Fruit fly (Drosophila melanogaster): ENCODE results near the gene Osi16.

Gene Osi16

DNA sequence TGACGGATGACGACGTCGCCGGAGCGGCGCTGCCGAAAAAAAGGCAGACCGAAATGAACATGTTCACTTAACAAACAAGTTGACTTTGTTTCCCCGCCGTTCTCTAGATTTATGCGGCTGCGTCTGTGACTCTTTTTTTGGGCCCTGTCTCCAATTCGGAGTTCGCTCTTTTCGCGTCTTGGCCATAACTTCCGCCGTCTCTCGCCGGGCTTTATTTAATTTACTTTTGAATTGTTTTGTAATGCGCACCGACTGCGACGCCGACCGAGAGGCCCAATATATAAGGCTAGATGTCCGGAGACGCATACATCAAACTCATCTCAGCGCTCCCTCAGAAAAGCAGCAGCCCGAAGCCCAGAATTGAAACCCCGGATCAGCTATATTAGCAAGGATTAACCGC, 6.2 kb upstream of the Osi16 start, which contains the start of gene Osi14:
Osi14 (plus strand) TSS at position 301 of the 400 bp plus-strand sequence.
- no peak for TF ChIP-seq Myc (optimal IDR thresholded peaks at IDR 0.05)
- no peak for TF ChIP-seq ttk (optimal IDR thresholded peaks at IDR 0.05)
- TF ChIP-seq insv (optimal IDR thresholded peaks at IDR 0.05), result no peak
- no peak for TF ChIP-seq h (optimal IDR thresholded peaks at IDR 0.05)
- TF ChIP-seq Sin3A (optimal IDR thresholded peaks at IDR 0.05), result no peak
- no peak for TF ChIP-seq psq (optimal IDR thresholded peaks at IDR 0.05)

DNA sequence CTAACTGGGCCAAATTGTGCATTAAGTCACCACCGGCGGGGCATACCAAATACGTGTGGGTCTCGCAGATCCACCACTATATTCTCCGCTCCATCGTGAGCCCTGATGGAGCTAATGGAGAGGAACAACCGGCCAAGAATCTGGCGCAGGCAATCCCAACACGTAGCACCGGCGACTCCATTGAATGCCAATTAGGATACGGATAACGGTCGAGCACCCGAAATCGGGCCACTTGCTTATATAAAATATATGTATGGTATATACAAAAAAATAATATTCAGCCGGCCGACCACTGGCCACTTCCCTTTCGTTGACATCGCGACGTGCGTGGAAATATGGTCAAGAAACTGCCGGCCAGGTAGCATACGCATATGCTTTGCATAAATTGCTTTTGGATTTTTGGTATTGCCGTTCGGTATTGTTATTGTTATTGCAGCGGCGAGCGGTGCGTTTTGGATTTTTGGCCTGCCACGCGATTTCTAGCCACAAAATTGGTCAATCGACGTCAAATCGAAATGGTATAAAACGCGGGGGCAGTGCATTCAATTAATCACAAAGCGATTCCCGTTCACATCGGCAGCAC, 3.7 kb upstream of the Osi16 start, which contains the start of gene Osi15:
Osi15 (plus strand) TSS at position 548 of the 583 bp plus-strand sequence.
- TF ChIP-seq psq (optimal IDR thresholded peaks at IDR 0.05) (no peak), Sin3A (optimal IDR thresholded peaks at IDR 0.05) (no peak), insv (optimal IDR thresholded peaks at IDR 0.05) (no peak), ttk (optimal IDR thresholded peaks at IDR 0.05) (no peak), h (optimal IDR thresholded peaks at IDR 0.05) (no peak), Myc (optimal IDR thresholded peaks at IDR 0.05) (no peak)

DNA sequence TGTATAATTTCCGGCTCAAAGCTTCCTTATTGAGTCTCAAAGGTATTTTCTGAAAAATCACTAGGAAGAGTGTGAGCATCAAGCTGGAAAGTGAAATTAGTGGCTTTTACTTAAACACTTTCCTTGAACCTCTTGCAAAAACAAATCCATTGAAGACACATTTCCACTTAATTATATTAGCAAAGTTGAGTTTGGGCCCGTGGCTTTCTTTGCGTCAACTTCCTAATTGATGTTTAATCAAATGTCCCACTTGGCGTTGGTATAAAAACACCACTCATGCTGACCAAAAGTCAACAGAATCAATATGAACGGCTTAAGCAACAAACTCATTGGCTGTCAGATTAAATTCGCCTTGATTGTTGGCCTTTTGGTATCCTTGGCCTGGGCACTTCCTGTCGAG, 1.3 kb upstream of the Osi16 start, which contains the start of gene CG46396:
CG46396 (plus strand) TSS at position 301 of the 400 bp plus-strand sequence.
- TF ChIP-seq h (optimal IDR thresholded peaks at IDR 0.05) (no peak), Myc (optimal IDR thresholded peaks at IDR 0.05) (no peak), psq (optimal IDR thresholded peaks at IDR 0.05) (no peak), ttk (optimal IDR thresholded peaks at IDR 0.05) (no peak), insv (optimal IDR thresholded peaks at IDR 0.05) (no peak), Sin3A (optimal IDR thresholded peaks at IDR 0.05) (no peak)

dm6 chr3R:6306584-6306983, 1.5 kb downstream of the Osi16 start, which contains the start of gene CG46026:
Gene CG46026, plus strand, starts transcription at chr3R:6306884.
- TF ChIP-seq h (optimal IDR thresholded peaks at IDR 0.05) (no peak), Myc (optimal IDR thresholded peaks at IDR 0.05) (no peak), psq (optimal IDR thresholded peaks at IDR 0.05) (no peak), insv (optimal IDR thresholded peaks at IDR 0.05) (no peak), ttk (optimal IDR thresholded peaks at IDR 0.05) (no peak), Sin3A (optimal IDR thresholded peaks at IDR 0.05) (no peak)

DNA sequence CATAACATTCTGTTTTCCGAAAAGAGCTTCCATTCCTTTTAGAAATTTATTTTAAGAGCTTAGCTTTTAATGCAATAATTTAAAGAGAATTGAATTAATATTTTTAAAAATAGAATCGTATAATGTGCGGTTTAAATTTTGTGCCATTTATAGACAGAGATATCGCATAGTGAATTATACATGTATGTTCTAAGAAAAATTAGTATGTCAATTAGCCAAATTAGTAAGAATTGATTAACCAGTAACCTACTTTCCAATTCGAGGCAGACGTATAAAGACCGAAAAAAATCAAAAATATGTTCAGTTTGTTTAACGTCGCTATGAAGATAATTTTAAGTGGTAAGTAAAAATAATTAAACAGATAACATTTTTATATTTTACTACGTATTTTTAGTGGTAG, 4.6 kb downstream of the Osi16 start, which contains the start of gene CG31560:
CG31560 (plus strand) TSS at position 301 of the 400 bp plus-strand sequence.
- TF ChIP-seq psq (optimal IDR thresholded peaks at IDR 0.05), result no peak
- TF ChIP-seq Myc (optimal IDR thresholded peaks at IDR 0.05), result no peak
- TF ChIP-seq insv (optimal IDR thresholded peaks at IDR 0.05), result no peak
- no peak for TF ChIP-seq h (optimal IDR thresholded peaks at IDR 0.05)
- no peak for TF ChIP-seq Sin3A (optimal IDR thresholded peaks at IDR 0.05)
- no peak for TF ChIP-seq ttk (optimal IDR thresholded peaks at IDR 0.05)

DNA sequence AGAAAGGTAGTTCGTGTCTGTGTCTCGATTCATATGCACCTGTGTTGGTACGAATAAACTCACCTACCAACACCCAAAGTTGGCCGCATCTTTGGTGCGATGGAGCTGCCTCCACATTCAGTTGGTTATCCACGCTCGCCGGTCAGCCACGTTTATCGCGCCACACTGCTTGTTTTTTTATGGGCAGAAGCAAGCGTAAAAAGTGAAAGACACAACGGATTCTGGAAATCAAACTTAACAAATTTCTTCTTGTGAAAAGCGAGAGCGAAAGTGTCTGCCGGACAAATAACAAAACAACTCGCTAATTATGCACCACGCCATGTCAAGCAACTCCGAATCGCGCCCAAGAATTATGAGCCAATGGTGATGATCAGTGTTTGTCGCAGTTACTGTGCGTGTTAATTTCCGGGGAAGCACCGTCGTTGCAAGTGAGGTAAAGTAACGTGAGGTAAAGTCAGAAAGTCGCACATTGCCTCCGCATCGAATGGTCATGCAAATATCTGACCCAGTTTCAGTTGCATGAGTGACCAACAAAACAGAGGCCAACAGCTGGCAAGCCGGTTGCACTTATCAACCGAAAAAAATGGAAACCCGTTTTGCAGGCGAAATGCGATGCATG, 6.7 kb downstream of the Osi16 start, which contains the start of gene Osi17:
Osi17 (plus strand) TSS at position 132 of the 619 bp plus-strand sequence.
- no peak for TF ChIP-seq psq (optimal IDR thresholded peaks at IDR 0.05)
- no peak for TF ChIP-seq h (optimal IDR thresholded peaks at IDR 0.05)
- no peak for TF ChIP-seq Sin3A (optimal IDR thresholded peaks at IDR 0.05)
- TF ChIP-seq Myc (optimal IDR thresholded peaks at IDR 0.05), result no peak
- TF ChIP-seq insv (optimal IDR thresholded peaks at IDR 0.05), result no peak
- TF ChIP-seq ttk (optimal IDR thresholded peaks at IDR 0.05), result no peak

DNA sequence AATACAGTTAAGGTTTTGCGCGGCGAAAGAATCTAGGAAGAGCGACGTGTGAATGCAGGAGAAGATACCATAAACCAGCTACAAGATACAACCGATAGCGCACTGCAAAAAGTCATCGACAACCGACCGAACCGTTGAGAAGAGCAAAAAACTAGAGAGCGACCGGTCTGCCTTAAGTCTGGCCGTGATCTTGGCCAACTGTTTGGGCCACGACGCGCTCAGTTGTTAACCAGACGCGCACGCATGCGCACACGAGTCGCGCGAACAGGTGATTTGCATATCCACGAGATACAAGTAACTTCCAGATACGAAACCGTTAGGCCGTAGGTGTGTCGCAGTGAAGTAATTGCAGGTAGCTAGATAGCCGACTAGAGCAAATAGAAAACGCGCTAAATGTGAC, 10.0 kb downstream of the Osi16 start:
- TF ChIP-seq Myc (optimal IDR thresholded peaks at IDR 0.05) (no peak), Sin3A (optimal IDR thresholded peaks at IDR 0.05) (no peak), ttk (optimal IDR thresholded peaks at IDR 0.05) (no peak), h (optimal IDR thresholded peaks at IDR 0.05) (no peak), insv (optimal IDR thresholded peaks at IDR 0.05) (no peak), psq (optimal IDR thresholded peaks at IDR 0.05) (no peak)

DNA sequence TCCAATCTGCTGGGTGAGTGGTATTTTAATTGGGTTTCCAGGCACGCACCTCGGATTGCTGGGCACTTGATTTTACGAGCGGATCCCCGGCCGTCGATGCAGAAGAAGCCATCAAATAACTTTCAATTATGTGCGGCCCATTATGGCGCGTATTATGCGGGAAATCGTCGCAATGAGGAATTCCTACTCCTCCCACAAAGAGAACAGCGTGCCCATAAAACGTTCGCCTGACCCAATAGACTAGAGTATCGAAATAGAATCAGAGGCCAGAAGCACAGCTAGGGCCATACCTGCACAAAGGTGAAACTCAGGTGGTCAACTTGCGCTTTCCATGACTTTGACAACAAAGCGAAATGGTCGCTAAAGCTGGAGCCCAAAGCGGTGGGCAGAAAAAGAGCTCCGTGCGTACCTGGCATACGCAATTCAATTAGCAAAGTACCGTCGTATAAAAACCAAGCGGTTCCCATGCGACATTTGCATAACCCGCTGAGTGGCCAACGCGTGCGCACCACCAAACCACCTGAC, 24.8 kb downstream of the Osi16 start, which contains the start of gene Osi18:
Osi18 (plus strand) TSS at position 475 of the 525 bp plus-strand sequence.
- TF ChIP-seq ttk (optimal IDR thresholded peaks at IDR 0.05) (no peak), h (optimal IDR thresholded peaks at IDR 0.05) (no peak), Myc (optimal IDR thresholded peaks at IDR 0.05) (no peak), insv (optimal IDR thresholded peaks at IDR 0.05) (no peak), Sin3A (optimal IDR thresholded peaks at IDR 0.05) (no peak), psq (optimal IDR thresholded peaks at IDR 0.05) (no peak)

DNA sequence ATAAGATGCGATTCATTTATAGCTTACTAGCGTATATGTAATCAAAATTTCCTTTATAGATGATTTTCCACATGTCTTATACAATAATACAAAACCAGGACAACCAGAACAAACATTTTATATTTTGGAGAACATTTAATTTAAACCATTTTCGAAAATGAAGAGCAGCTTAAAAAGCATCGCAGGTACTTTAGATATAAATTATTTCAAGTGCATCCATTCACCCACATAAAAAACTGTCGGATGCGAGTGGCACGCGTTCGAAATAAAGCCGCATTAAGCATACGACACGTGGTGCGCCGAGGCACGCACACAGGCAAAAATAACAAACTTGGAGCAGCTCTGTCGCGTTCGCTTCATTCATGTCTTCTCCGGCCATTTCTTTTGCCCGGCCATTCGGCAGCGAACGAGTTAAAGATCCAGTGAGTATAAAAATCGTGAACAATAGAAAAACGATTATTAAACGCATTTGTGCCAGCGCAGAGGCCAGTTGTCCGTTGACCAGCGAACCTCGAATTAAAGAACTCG, 29.9 kb downstream of the Osi16 start, which contains the start of gene Osi19:
Osi19 (plus strand) TSS at position 457 of the 528 bp plus-strand sequence.
- TF ChIP-seq h (optimal IDR thresholded peaks at IDR 0.05) (no peak), Sin3A (optimal IDR thresholded peaks at IDR 0.05) (no peak)

DNA sequence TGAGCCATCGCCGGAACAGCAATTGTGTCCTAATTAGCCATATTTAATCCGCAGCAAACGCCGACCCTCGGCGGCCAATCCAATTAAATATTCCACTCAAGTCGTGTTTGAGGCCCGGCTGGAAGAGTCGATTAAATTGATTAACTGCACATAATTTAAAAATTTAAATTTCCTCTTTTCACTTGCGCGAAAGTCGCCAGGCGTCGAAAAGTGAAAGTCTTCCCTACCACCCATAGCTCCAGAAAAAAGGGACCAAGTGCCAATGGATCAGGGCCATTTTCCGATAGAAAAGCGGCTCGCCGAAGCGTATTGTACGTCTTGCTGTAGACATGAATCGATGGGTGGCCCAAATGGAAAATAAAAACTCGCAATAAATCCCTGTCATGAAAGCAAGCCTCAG, 32.4 kb downstream of the Osi16 start:
- TF ChIP-seq ttk (optimal IDR thresholded peaks at IDR 0.05) (no peak), psq (optimal IDR thresholded peaks at IDR 0.05) (no peak), Sin3A (optimal IDR thresholded peaks at IDR 0.05) (no peak), Myc (optimal IDR thresholded peaks at IDR 0.05) (no peak), h (optimal IDR thresholded peaks at IDR 0.05) (no peak), insv (optimal IDR thresholded peaks at IDR 0.05) (no peak)

dm6 chr3R:6339795-6340194, 34.7 kb downstream of the Osi16 start, which contains the start of gene Osi20:
Gene Osi20, plus strand, starts transcription at chr3R:6340095.
- TF ChIP-seq ttk (optimal IDR thresholded peaks at IDR 0.05) (no peak), insv (optimal IDR thresholded peaks at IDR 0.05) (no peak), Sin3A (optimal IDR thresholded peaks at IDR 0.05) (no peak), Myc (optimal IDR thresholded peaks at IDR 0.05) (no peak), h (optimal IDR thresholded peaks at IDR 0.05) (no peak), psq (optimal IDR thresholded peaks at IDR 0.05) (no peak)

- TF ChIP-seq h (optimal IDR thresholded peaks at IDR 0.05), result no peak
- no peak for TF ChIP-seq psq (optimal IDR thresholded peaks at IDR 0.05)
- no peak for TF ChIP-seq Myc (optimal IDR thresholded peaks at IDR 0.05)
- no peak for TF ChIP-seq ttk (optimal IDR thresholded peaks at IDR 0.05)
- no peak for TF ChIP-seq insv (optimal IDR thresholded peaks at IDR 0.05)
- TF ChIP-seq Sin3A (optimal IDR thresholded peaks at IDR 0.05), result no peak
These were observed 36.6 kb downstream of the Osi16 start, which contains the start of gene CG17917 for dm6 chr3R:6341668-6342067. Gene CG17917, plus strand, starts transcription at chr3R:6341968.
